Worm (Caenorhabditis elegans) whole organism, L1 larva: ENCODE measurements around the gene fbxa-11.

Source experiments
- C04F5.9 ChIP-seq: sonication (generic microtip); optimal IDR thresholded peaks from 2 replicates; lab custom pipeline; 2016; ENCODE audit warnings: missing genetic modification characterization, missing compliant biosample characterization
- C16A3.4 ChIP-seq: fragments of 150-350 bp; optimal IDR thresholded peaks from 2 replicates; lab custom pipeline; 2014; ENCODE audit warnings: missing biosample characterization, missing genetic modification characterization
- C34B4.2 ChIP-seq: sonication (generic microtip); optimal IDR thresholded peaks from 2 replicates; lab custom pipeline; 2017; ENCODE audit warnings: mild to moderate bottlenecking, missing genetic modification characterization, missing compliant biosample characterization
- alr-1 ChIP-seq: fragments of 200-800 bp; sonication (Bioruptor generic); optimal IDR thresholded peaks from 2 replicates; lab custom pipeline; 2018; ENCODE audit warnings: borderline replicate concordance, mild to moderate bottlenecking, missing genetic modification characterization, missing compliant biosample characterization
- aly-2 ChIP-seq: fragments of 150-350 bp; optimal IDR thresholded peaks from 2 replicates; lab custom pipeline; 2014; ENCODE audit warnings: missing biosample characterization, missing genetic modification characterization
- ceh-8 ChIP-seq: fragments of 200-800 bp; sonication (Bioruptor generic); optimal IDR thresholded peaks from 2 replicates; lab custom pipeline; 2018; ENCODE audit warnings: mild to moderate bottlenecking, missing genetic modification characterization, moderate library complexity, missing compliant biosample characterization
- dpl-1 ChIP-seq, 3 experiments: fragments of 150-350 bp in 2 of 3; sonication (generic microtip) in 1 of 3; optimal IDR thresholded peaks; 2 replicates each; lab custom pipeline; 2014 to 2017; ENCODE audit warnings: missing biosample characterization in 3 of 3, missing genetic modification characterization in 3 of 3, missing genetic modification reagents in 3 of 3
- egl-13 ChIP-seq: sonication (generic microtip); optimal IDR thresholded peaks from 2 replicates; lab custom pipeline; 2016; ENCODE audit warnings: missing genotype, missing genetic modification reagents, missing genetic modification characterization, missing compliant biosample characterization
- ets-5 ChIP-seq: fragments of 200-800 bp; sonication (Bioruptor generic); IDR thresholded peaks from 2 replicates; pipeline ENCODE4 v1.3.6; 2022; ENCODE audit warnings: missing genetic modification characterization, missing compliant biosample characterization
- fkh-10 ChIP-seq: sonication (generic microtip); optimal IDR thresholded peaks from 2 replicates; lab custom pipeline; 2017; ENCODE audit warnings: missing biosample characterization, missing genetic modification reagents, missing genetic modification characterization
- fkh-8 ChIP-seq: sonication (generic microtip); optimal IDR thresholded peaks from 2 replicates; lab custom pipeline; 2016; ENCODE audit warnings: mild to moderate bottlenecking, missing genetic modification characterization, missing compliant biosample characterization
- grh-1 ChIP-seq: fragments of 200-800 bp; sonication (Bioruptor generic); IDR thresholded peaks from 2 replicates; pipeline ENCODE4 v1.3.6; 2022; ENCODE audit warnings: missing genetic modification reagents, missing genetic modification characterization, missing compliant biosample characterization
- hpl-2 ChIP-seq: fragments of 150-350 bp; optimal IDR thresholded peaks from 2 replicates; lab custom pipeline; 2014; ENCODE audit warnings: missing biosample characterization, missing genetic modification reagents, missing genetic modification characterization
- jun-1 ChIP-seq: fragments of 150-350 bp; optimal IDR thresholded peaks from 2 replicates; lab custom pipeline; 2014; ENCODE audit warnings: missing biosample characterization, missing genetic modification reagents, missing genetic modification characterization
- lin-13 ChIP-seq: fragments of 150-350 bp; optimal IDR thresholded peaks from 2 replicates; lab custom pipeline; 2014; ENCODE audit warnings: missing biosample characterization, missing genetic modification reagents, missing genetic modification characterization
- lin-35 ChIP-seq, 2 experiments: fragments of 150-350 bp; optimal IDR thresholded peaks; 2 replicates each; lab custom pipeline; 2014; ENCODE audit warnings: missing biosample characterization in 2 of 2, missing genetic modification characterization in 2 of 2, missing genetic modification reagents in 2 of 2
- mef-2 ChIP-seq: fragments of 150-350 bp; optimal IDR thresholded peaks from 2 replicates; lab custom pipeline; 2014; ENCODE audit warnings: missing biosample characterization, missing genetic modification characterization
- mep-1 ChIP-seq: fragments of 150-350 bp; optimal IDR thresholded peaks from 2 replicates; lab custom pipeline; 2014; ENCODE audit warnings: missing biosample characterization, missing genetic modification characterization
- nhr-11 ChIP-seq: fragments of 150-350 bp; optimal IDR thresholded peaks from 2 replicates; lab custom pipeline; 2014; ENCODE audit warnings: missing biosample characterization, missing genetic modification characterization
- nhr-20 ChIP-seq: sonication (generic microtip); optimal IDR thresholded peaks from 2 replicates; lab custom pipeline; 2016; ENCODE audit warnings: mild to moderate bottlenecking, missing genetic modification characterization, missing compliant biosample characterization
- nhr-237 ChIP-seq: fragments of 150-350 bp; optimal IDR thresholded peaks from 2 replicates; lab custom pipeline; 2014; ENCODE audit warnings: missing biosample characterization, missing genetic modification characterization
- nhr-71 ChIP-seq: sonication (generic microtip); optimal IDR thresholded peaks from 2 replicates; lab custom pipeline; 2016; ENCODE audit warnings: mild to moderate bottlenecking, missing genetic modification characterization, moderate library complexity, missing compliant biosample characterization
- nhr-76 ChIP-seq: sonication (generic microtip); optimal IDR thresholded peaks from 2 replicates; lab custom pipeline; 2017; ENCODE audit warnings: missing biosample characterization, missing genetic modification characterization
- nhr-84 ChIP-seq: sonication (generic microtip); optimal IDR thresholded peaks from 2 replicates; lab custom pipeline; 2017; ENCODE audit warnings: missing biosample characterization, missing genetic modification characterization
- pag-3 ChIP-seq: sonication (generic microtip); optimal IDR thresholded peaks from 2 replicates; lab custom pipeline; 2017; ENCODE audit warnings: missing genetic modification characterization, mild to moderate bottlenecking, missing compliant biosample characterization, antibody characterized with exemption, borderline replicate concordance; ENCODE audit not compliant: insufficient read depth
- pqm-1 ChIP-seq: sonication (generic microtip); optimal IDR thresholded peaks from 3 replicates; lab custom pipeline; 2017; ENCODE audit warnings: missing biosample characterization, missing genetic modification characterization
- rnt-1 ChIP-seq: sonication (generic microtip); optimal IDR thresholded peaks from 2 replicates; lab custom pipeline; 2016; ENCODE audit warnings: mild to moderate bottlenecking, missing genetic modification characterization, moderate library complexity, missing compliant biosample characterization
- sox-4 ChIP-seq: sonication (generic microtip); optimal IDR thresholded peaks from 2 replicates; lab custom pipeline; 2016; ENCODE audit warnings: missing genetic modification characterization, missing compliant biosample characterization
- sptf-1 ChIP-seq: fragments of 150-350 bp; optimal IDR thresholded peaks from 2 replicates; lab custom pipeline; 2014; ENCODE audit warnings: missing biosample characterization, missing genetic modification characterization
- sup-37 ChIP-seq: fragments of 200-800 bp; sonication (Bioruptor generic); optimal IDR thresholded peaks from 2 replicates; lab custom pipeline; 2018; ENCODE audit warnings: mild to moderate bottlenecking, missing genetic modification characterization, missing compliant biosample characterization
- tbx-2 ChIP-seq: sonication (generic microtip); optimal IDR thresholded peaks from 2 replicates; lab custom pipeline; 2016; ENCODE audit warnings: missing genetic modification characterization, missing compliant biosample characterization
- unc-86 ChIP-seq: sonication (generic microtip); optimal IDR thresholded peaks from 2 replicates; lab custom pipeline; 2016; ENCODE audit warnings: missing genetic modification characterization, missing compliant biosample characterization
- unc-98 ChIP-seq: fragments of 200-800 bp; sonication (Bioruptor generic); IDR thresholded peaks from 2 replicates; pipeline ENCODE4 v1.3.6; 2022; ENCODE audit warnings: missing genetic modification characterization, missing compliant biosample characterization
- zag-1 ChIP-seq: fragments of 150-350 bp; optimal IDR thresholded peaks from 2 replicates; lab custom pipeline; 2014; ENCODE audit warnings: missing biosample characterization, missing genetic modification characterization
- zip-4 ChIP-seq: fragments of 200-800 bp; sonication (Bioruptor generic); optimal IDR thresholded peaks from 2 replicates; lab custom pipeline; 2018; ENCODE audit warnings: mild to moderate bottlenecking, missing genetic modification characterization, moderate library complexity, missing compliant biosample characterization

fbxa-11 gene

DNA sequence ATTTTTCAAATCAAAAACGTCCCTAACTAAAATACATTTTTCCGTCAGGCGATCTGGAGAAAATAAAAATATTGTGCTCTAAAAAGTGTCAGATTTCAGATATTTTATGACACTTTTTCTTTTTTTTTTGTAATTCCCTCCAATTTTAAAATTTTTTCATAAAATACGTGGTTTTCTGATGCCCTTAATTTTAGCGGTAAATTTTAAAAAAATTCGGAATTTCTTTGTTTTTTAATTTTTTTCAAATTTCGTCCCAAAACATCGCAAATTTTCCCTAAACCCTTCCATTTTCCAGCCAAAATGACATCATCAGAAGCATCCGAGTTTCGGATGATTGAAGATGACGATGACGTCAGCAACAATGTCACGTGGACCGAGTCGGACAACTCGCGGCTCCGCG is 40.9 kb downstream of the fbxa-11 start, which contains the start of gene trp-2:
Gene trp-2 (plus strand): TSS at position 301 of the 400 bp plus-strand sequence.
- TF ChIP-seq mef-2 (tag; lab: Kevin White, UChicago) (no peak), C04F5.9 (tag; lab: Kevin White, UChicago) (no peak), grh-1 (GFP tag; lab: Robert Waterston, UW) (no peak), fkh-10 (GFP tag; lab: Kevin White, UChicago) (no peak), zip-4 (no peak), C34B4.2 (tag; lab: Kevin White, UChicago) (no peak), egl-13 (tag; lab: Kevin White, UChicago) (no peak), ets-5 (GFP tag; lab: Robert Waterston, UW) (no peak), C16A3.4 (tag; lab: Kevin White, UChicago) (no peak), dpl-1 (GFP tag; optimal IDR thresholded peaks at IDR 0.05; lab: Kevin White, UChicago) (no peak), nhr-84 (tag; lab: Kevin White, UChicago) (no peak), sox-4 (tag; lab: Kevin White, UChicago) (no peak), fkh-8 (no peak), zag-1 (tag; lab: Kevin White, UChicago) (no peak), rnt-1 (no peak), nhr-71 (tag; lab: Kevin White, UChicago) (no peak)

DNA sequence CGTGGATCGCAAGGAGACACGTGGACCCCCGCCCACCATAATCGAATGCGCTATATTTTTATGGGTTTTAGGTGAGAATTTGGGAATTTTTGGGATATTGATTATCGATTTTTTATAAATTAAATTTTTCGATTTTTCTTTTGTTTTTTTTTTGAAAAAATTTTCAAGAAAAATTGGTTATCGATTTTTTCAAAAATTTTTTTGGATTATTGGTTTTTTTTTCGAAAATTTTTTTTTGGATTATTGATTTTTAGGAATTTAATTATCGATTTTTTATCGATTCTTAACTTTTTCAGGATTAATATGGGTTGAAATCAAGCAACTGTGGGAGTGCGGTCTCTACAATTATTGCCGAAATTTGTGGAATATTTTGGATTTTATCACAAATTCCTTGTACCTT is 45.9 kb downstream of the fbxa-11 start:
- no peak for TF ChIP-seq alr-1 (tag; lab: Kevin White, UChicago)
- TF ChIP-seq unc-86 (tag; lab: Kevin White, UChicago), result no peak
- TF ChIP-seq tbx-2 (tag; lab: Kevin White, UChicago), result no peak
- no peak for TF ChIP-seq nhr-237 (tag; lab: Kevin White, UChicago)
- TF ChIP-seq, all 84 proteins: peak for 0

DNA sequence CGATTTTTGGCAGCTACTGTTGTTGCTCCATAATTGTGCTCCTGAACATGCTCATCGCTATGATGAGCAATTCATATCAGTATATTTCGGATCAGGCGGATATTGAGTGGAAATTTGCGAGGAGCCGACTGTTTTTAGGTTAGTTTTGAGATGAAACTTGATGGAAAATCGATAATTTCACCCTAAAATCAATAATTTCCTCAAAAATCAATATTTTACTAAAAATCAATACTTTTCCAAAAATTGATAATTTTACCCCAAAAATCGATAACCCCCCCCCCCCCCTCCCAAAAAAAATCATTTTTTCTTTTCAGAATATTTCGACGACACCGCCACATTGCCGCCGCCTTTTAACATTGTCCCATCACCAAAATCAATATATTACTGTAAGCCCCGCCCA is 48.2 kb downstream of the fbxa-11 start:
- no peak for TF ChIP-seq zip-4
- TF ChIP-seq pag-3 (tag; lab: Kevin White, UChicago), result no peak
- TF ChIP-seq grh-1 (GFP tag; lab: Robert Waterston, UW), result no peak
- no peak for TF ChIP-seq mep-1 (tag; lab: Kevin White, UChicago)
- no peak for TF ChIP-seq pqm-1 (tag; lab: Kevin White, UChicago)
- TF ChIP-seq lin-13 (GFP tag; lab: Kevin White, UChicago), result no peak
- no peak for TF ChIP-seq hpl-2 (GFP tag; lab: Kevin White, UChicago)
- no peak for TF ChIP-seq unc-98
- TF ChIP-seq C04F5.9 (tag; lab: Kevin White, UChicago), result no peak
- TF ChIP-seq sptf-1 (tag; lab: Kevin White, UChicago), result no peak
- TF ChIP-seq nhr-84 (tag; lab: Kevin White, UChicago), result no peak
- no peak for TF ChIP-seq nhr-20 (tag; lab: Kevin White, UChicago)
- TF ChIP-seq lin-35 (GFP tag; optimal IDR thresholded peaks at IDR 0.05; lab: Kevin White, UChicago), result no peak
- no peak for TF ChIP-seq egl-13 (tag; lab: Kevin White, UChicago)
- TF ChIP-seq sup-37 (GFP tag; lab: Kevin White, UChicago), result no peak
- TF ChIP-seq ceh-8, result no peak
- TF ChIP-seq nhr-11, result no peak
- TF ChIP-seq jun-1 (tag; lab: Kevin White, UChicago), result no peak
- no peak for TF ChIP-seq aly-2

DNA sequence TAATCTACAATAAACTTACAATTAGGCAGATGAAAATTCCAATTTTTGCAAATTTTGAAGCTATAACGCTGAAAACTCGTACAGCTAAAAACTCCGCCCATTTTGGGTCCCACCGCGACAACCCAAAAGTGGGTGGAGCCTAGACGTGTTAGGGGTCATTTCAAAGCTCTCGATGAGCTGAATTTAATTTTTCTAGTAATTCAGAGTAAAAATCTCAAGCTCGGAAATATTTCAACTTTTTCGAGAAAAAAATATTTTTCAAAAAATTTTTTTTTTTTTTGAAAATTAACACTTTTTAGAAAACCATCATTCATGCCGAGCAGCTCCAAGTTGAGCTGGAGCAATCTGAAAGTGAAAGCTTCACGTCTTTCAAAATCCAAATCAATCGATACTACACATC is 50.6 kb downstream of the fbxa-11 start, which contains the start of gene R06B10.7:
Gene R06B10.7 (minus strand): TSS at position 101 of the 400 bp plus-strand sequence.
- no peak for TF ChIP-seq nhr-76 (tag; lab: Kevin White, UChicago)
- TF ChIP-seq, all 84 proteins: peak for 0
